Worm (Caenorhabditis elegans): ENCODE measurements around the gene F56D6.12.

DNA sequence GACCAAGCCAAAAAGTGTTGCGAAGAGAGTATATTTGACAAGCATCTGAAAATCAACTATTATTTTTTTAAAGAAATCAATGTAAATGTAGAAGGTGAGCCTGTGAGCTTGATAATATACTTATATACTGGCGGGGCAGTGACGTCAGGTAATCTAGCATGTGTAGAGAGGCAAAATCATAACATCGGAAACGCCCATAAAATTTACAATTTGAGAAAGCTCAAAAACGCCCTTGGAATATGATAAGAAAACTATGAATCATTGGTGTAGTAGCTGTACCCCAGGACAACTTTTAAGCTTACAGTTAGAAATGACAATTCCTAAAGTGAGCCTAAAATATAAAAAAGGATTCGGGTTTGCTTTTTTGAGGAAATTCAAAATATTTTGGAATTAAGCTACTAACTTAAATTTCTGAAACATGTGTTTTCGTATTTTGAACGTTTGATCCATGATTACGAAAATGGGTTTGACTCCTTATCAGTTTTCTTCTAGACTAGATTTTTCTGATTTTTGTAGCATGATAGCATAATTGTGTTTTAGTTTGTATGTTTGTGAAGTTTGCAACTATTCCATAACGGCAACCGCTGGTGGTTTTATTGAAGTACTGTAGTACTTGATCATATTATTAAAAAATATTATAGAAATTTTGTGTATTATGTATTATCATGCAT lies 33.9 kb downstream of the F56D6.12 start, which contains the start of gene clec-174:
- TF ChIP-seq F13H6.1 (tag; optimal IDR thresholded peaks at IDR 0.05), result no peak
- no peak for TF ChIP-seq fos-1 (tag; optimal IDR thresholded peaks at IDR 0.05)
- TF ChIP-seq unc-39 (tag; optimal IDR thresholded peaks at IDR 0.05), result no peak
- no peak for TF ChIP-seq lin-39 (tag; optimal IDR thresholded peaks at IDR 0.05)
- TF ChIP-seq ztf-11 (tag; optimal IDR thresholded peaks at IDR 0.05), result no peak
- TF ChIP-seq unc-62 (GFP tag; optimal IDR thresholded peaks at IDR 0.05), result no peak
- TF ChIP-seq sma-3 (GFP tag; optimal IDR thresholded peaks at IDR 0.05), result no peak
